Fruit fly (Drosophila melanogaster) whole organism, wandering third instar larva: Measurements from ENCODE around the gene CG12024.

Experiments
- Abd-B ChIP-seq: fragments of >200 bp; optimal IDR thresholded peaks from 2 replicates; lab custom pipeline; 2017; ENCODE audit warnings: missing biosample characterization, missing genetic modification characterization
- CG32264 ChIP-seq: fragments of 200-800 bp; sonication (Bioruptor generic); optimal IDR thresholded peaks from 2 replicates; lab custom pipeline; 2016; ENCODE audit warnings: missing biosample characterization, missing genetic modification characterization
- CG9705 ChIP-seq: fragments of 200-800 bp; sonication (Bioruptor generic); optimal IDR thresholded peaks from 2 replicates; lab custom pipeline; 2018; ENCODE audit warnings: missing biosample characterization, mild to moderate bottlenecking, missing genetic modification characterization
- CrebA ChIP-seq: fragments of 200-800 bp; sonication (Bioruptor generic); optimal IDR thresholded peaks from 2 replicates; lab custom pipeline; 2016; ENCODE audit warnings: missing biosample characterization, mild to moderate bottlenecking, missing genetic modification characterization, borderline replicate concordance
- Dfd ChIP-seq: fragments of >200 bp; optimal IDR thresholded peaks from 2 replicates; lab custom pipeline; 2017; ENCODE audit warnings: missing biosample characterization, missing genetic modification characterization
- Dif ChIP-seq: fragments of 200-275, 200-300 bp; sonication (Bioruptor generic); optimal IDR thresholded peaks from 2 replicates; lab custom pipeline; 2018; ENCODE audit warnings: missing biosample characterization, missing genetic modification characterization; ENCODE audit not compliant: partially characterized antibody
- GATAd ChIP-seq: sonication (Bioruptor generic); optimal IDR thresholded peaks from 2 replicates; lab custom pipeline; 2016; ENCODE audit warnings: missing biosample characterization, missing genetic modification characterization
- HLH106 ChIP-seq: fragments of 200-800 bp; optimal IDR thresholded peaks from 3 replicates; lab custom pipeline; 2019; ENCODE audit warnings: missing biosample characterization, mild to moderate bottlenecking, missing genetic modification characterization, moderate library complexity
- Hnf4 ChIP-seq: fragments of 200-800 bp; sonication (Bioruptor generic); optimal IDR thresholded peaks from 2 replicates; lab custom pipeline; 2016; ENCODE audit warnings: missing biosample characterization, mild to moderate bottlenecking, missing genetic modification characterization
- Hr78 ChIP-seq: fragments of >200 bp; optimal IDR thresholded peaks from 2 replicates; lab custom pipeline; 2017; ENCODE audit warnings: missing biosample characterization, missing genetic modification characterization
- Hr83 ChIP-seq: fragments of 200-300 bp; sonication (Bioruptor generic); optimal IDR thresholded peaks from 2 replicates; lab custom pipeline; 2016; ENCODE audit warnings: missing biosample characterization, mild to moderate bottlenecking, missing genetic modification characterization, moderate library complexity; ENCODE audit not compliant: poor library complexity, severe bottlenecking
- Jra ChIP-seq: sonication (Bioruptor generic); optimal IDR thresholded peaks from 2 replicates; lab custom pipeline; 2016; ENCODE audit warnings: missing biosample characterization, missing genetic modification characterization
- Mio ChIP-seq: sonication (Bioruptor generic); optimal IDR thresholded peaks from 2 replicates; lab custom pipeline; 2016; ENCODE audit warnings: missing biosample characterization, missing genetic modification characterization
- Myc ChIP-seq: fragments of >200 bp; optimal IDR thresholded peaks from 2 replicates; lab custom pipeline; 2017
- N ChIP-seq: fragments of >200 bp; optimal IDR thresholded peaks from 2 replicates; lab custom pipeline; 2018; ENCODE audit warnings: missing biosample characterization, missing external identifiers, missing genetic modification characterization
- OdsH ChIP-seq: fragments of 200-800 bp; sonication (Bioruptor generic); optimal IDR thresholded peaks from 2 replicates; lab custom pipeline; 2016; ENCODE audit warnings: missing biosample characterization, mild to moderate bottlenecking, missing genetic modification characterization
- Rel ChIP-seq, 2 experiments: fragments of 200-800 bp; sonication (Bioruptor generic) in 1 of 2; optimal IDR thresholded peaks; 2 replicates in 1 of 2; 3 replicates in 1 of 2; lab custom pipeline; 2016 to 2019; ENCODE audit warnings: mild to moderate bottlenecking in 2 of 2, missing biosample characterization in 2 of 2, missing genetic modification characterization in 2 of 2, moderate library complexity in 1 of 2
- Sp1 ChIP-seq: fragments of 200-800 bp; sonication (Bioruptor generic); optimal IDR thresholded peaks from 3 replicates; lab custom pipeline; 2019; ENCODE audit warnings: missing biosample characterization, mild to moderate bottlenecking, missing genetic modification characterization, moderate library complexity
- Vsx2 ChIP-seq: fragments of 200-300, 225-300 bp; sonication (Bioruptor generic); optimal IDR thresholded peaks from 2 replicates; lab custom pipeline; 2018; ENCODE audit warnings: missing biosample characterization, missing genetic modification characterization; ENCODE audit not compliant: partially characterized antibody
- br ChIP-seq: fragments of 200-800 bp; sonication (Bioruptor generic); optimal IDR thresholded peaks from 2 replicates; lab custom pipeline; 2016; ENCODE audit warnings: missing biosample characterization, missing genetic modification characterization
- brk ChIP-seq: fragments of 200-800 bp; sonication (Bioruptor generic); optimal IDR thresholded peaks from 2 replicates; lab custom pipeline; 2016; ENCODE audit warnings: missing biosample characterization, mild to moderate bottlenecking, missing genetic modification characterization
- dl ChIP-seq, 2 experiments: fragments of 175-275, 200-275 bp in 1 of 2; fragments of 200-275 bp in 1 of 2; sonication (Bioruptor generic); optimal IDR thresholded peaks; lab custom pipeline; 2018; ENCODE audit warnings: mild to moderate bottlenecking in 2 of 2, missing biosample characterization in 2 of 2, missing genetic modification characterization in 2 of 2, moderate library complexity in 2 of 2; ENCODE audit not compliant: partially characterized antibody in 2 of 2, insufficient read depth in 1 of 2
- dmrt93B ChIP-seq: fragments of 200-800 bp; sonication (Bioruptor generic); optimal IDR thresholded peaks from 2 replicates; lab custom pipeline; 2018; ENCODE audit warnings: missing biosample characterization, mild to moderate bottlenecking, missing genetic modification characterization
- dsf ChIP-seq: sonication (Bioruptor generic); optimal IDR thresholded peaks from 2 replicates; lab custom pipeline; 2016; ENCODE audit warnings: missing biosample characterization, missing genetic modification characterization, borderline replicate concordance
- ey ChIP-seq: fragments of 200-800 bp; sonication (Bioruptor generic); optimal IDR thresholded peaks from 2 replicates; lab custom pipeline; 2016; ENCODE audit warnings: missing biosample characterization, missing genetic modification characterization
- foxo ChIP-seq, 2 experiments: fragments of 200-800 bp; sonication (Bioruptor generic); optimal IDR thresholded peaks; 2 replicates in 1 of 2; 3 replicates in 1 of 2; lab custom pipeline; 2016 to 2017; ENCODE audit warnings: missing biosample characterization in 2 of 2, missing genetic modification characterization in 2 of 2
- fru ChIP-seq: fragments of 200-800 bp; sonication (Bioruptor generic); optimal IDR thresholded peaks from 3 replicates; lab custom pipeline; 2016; ENCODE audit warnings: missing biosample characterization, mild to moderate bottlenecking, missing genetic modification characterization
- h ChIP-seq: fragments of 200-800 bp; sonication (Bioruptor generic); optimal IDR thresholded peaks from 3 replicates; lab custom pipeline; 2016; ENCODE audit warnings: missing biosample characterization, mild to moderate bottlenecking, missing genetic modification characterization
- jim ChIP-seq: fragments of 175-275, 200-325 bp; sonication (Bioruptor generic); optimal IDR thresholded peaks from 2 replicates; lab custom pipeline; 2016; ENCODE audit warnings: missing biosample characterization, mild to moderate bottlenecking, missing genetic modification characterization
- lola ChIP-seq: fragments of >200 bp; optimal IDR thresholded peaks from 2 replicates; lab custom pipeline; 2017; ENCODE audit warnings: missing biosample characterization, missing genetic modification characterization
- pan ChIP-seq: fragments of >200 bp; optimal IDR thresholded peaks from 2 replicates; lab custom pipeline; 2017
- psq ChIP-seq: fragments of 200-800 bp; sonication (Bioruptor generic); optimal IDR thresholded peaks from 3 replicates; lab custom pipeline; 2017; ENCODE audit warnings: missing biosample characterization, mild to moderate bottlenecking, missing genetic modification characterization, moderate library complexity
- rgr ChIP-seq: fragments of 200-800 bp; sonication (Bioruptor generic); optimal IDR thresholded peaks from 3 replicates; lab custom pipeline; 2016; ENCODE audit warnings: missing biosample characterization, mild to moderate bottlenecking, missing genetic modification characterization
- sage ChIP-seq: fragments of 200-800 bp; sonication (Bioruptor generic); optimal IDR thresholded peaks from 2 replicates; lab custom pipeline; 2016; ENCODE audit warnings: missing biosample characterization, mild to moderate bottlenecking, missing genetic modification characterization
- sv ChIP-seq: fragments of 200-800 bp; sonication (Bioruptor generic); optimal IDR thresholded peaks from 3 replicates; lab custom pipeline; 2016; ENCODE audit warnings: missing biosample characterization, missing genetic modification characterization
- tai ChIP-seq: sonication (Bioruptor generic); optimal IDR thresholded peaks from 2 replicates; lab custom pipeline; 2016; ENCODE audit warnings: missing biosample characterization, missing genetic modification characterization
- usp ChIP-seq: fragments of >200 bp; optimal IDR thresholded peaks from 2 replicates; lab custom pipeline; 2017; ENCODE audit warnings: missing biosample characterization, missing genetic modification characterization
- woc ChIP-seq: sonication (Bioruptor generic); optimal IDR thresholded peaks from 2 replicates; lab custom pipeline; 2016; ENCODE audit warnings: missing biosample characterization, mild to moderate bottlenecking, missing genetic modification characterization

Gene CG12024

DNA sequence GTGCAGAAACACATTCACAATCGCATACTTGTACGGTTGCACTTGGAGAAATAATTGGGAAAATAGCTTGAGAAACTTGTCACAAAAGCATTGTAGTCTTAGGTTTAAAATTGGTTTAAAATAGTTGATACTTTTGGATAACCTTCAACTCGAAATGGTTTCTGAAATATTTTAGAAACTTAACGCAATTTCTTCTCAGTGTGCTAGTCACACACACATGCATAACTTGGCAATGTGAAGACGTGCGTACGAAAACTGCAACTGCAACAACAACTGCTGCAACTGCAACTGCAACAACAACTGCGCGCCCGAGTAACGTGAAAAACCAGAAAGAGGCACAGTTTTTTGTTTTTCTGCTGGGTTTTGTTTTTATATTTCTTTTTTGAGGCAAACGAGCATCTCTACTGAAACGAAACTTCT lies 29.2 kb downstream of the CG12024 start:
- TF ChIP-seq OdsH = peak; percentile 85
- TF ChIP-seq N (GFP tag; lab: Kevin White, UChicago) = no peak
- peak; percentile 88 for TF ChIP-seq rgr (GFP tag; lab: Kevin White, UChicago)
- TF ChIP-seq tai (GFP tag; lab: Kevin White, UChicago) = peak; percentile 79
- no peak for TF ChIP-seq Hr78 (GFP tag; lab: Kevin White, UChicago)
- no peak for TF ChIP-seq dl (GFP tag; optimal IDR thresholded peaks at IDR 0.05; lab: Kevin White, UChicago; ENCODE audit: insufficient read depth in 1 of 2, partially characterized antibody in 2 of 2)
- TF ChIP-seq CG32264 = peak; percentile 85
- no peak for TF ChIP-seq jim (GFP tag; lab: Kevin White, UChicago)
- peak; percentile 69 for TF ChIP-seq woc (GFP tag; lab: Kevin White, UChicago)
- peak; percentile 52 for TF ChIP-seq dsf (GFP tag; lab: Kevin White, UChicago)
- no peak for TF ChIP-seq Dfd (GFP tag; lab: Kevin White, UChicago)
- TF ChIP-seq foxo (GFP tag; optimal IDR thresholded peaks at IDR 0.05; lab: Kevin White, UChicago) = peak; percentile 69 to 90
- peak; percentile 98 for TF ChIP-seq h
- no peak for TF ChIP-seq GATAd (GFP tag; lab: Kevin White, UChicago)
- peak; percentile 59 for TF ChIP-seq CG9705 (GFP tag; lab: Kevin White, UChicago)
- TF ChIP-seq brk (GFP tag; lab: Kevin White, UChicago) = peak; percentile 46
- TF ChIP-seq Hnf4 (GFP tag; lab: Kevin White, UChicago) = peak; percentile 74
- no peak for TF ChIP-seq Mio (GFP tag; lab: Kevin White, UChicago)
- peak; percentile 80 for TF ChIP-seq psq
- no peak for TF ChIP-seq lola (GFP tag; lab: Kevin White, UChicago)
- TF ChIP-seq sage (GFP tag; lab: Kevin White, UChicago) = peak; percentile 83
- TF ChIP-seq Abd-B (GFP tag; lab: Kevin White, UChicago) = no peak
- peak; percentile 78 for TF ChIP-seq Hr83 (GFP tag; lab: Kevin White, UChicago)
- peak; percentile 86 for TF ChIP-seq br (GFP tag; lab: Kevin White, UChicago)
- peak; percentile 54 for TF ChIP-seq Rel (GFP tag; optimal IDR thresholded peaks at IDR 0.05; lab: Kevin White, UChicago)
- TF ChIP-seq Rel (tag; optimal IDR thresholded peaks at IDR 0.05; lab: Kevin White, UChicago) = peak; percentile 60
- peak; percentile 50 for TF ChIP-seq sv
- no peak for TF ChIP-seq pan (lab: Kevin White, UChicago)
- peak; percentile 74 for TF ChIP-seq Jra
- TF ChIP-seq HLH106 (tag; lab: Kevin White, UChicago) = peak; percentile 95
- peak; percentile 33 for TF ChIP-seq CrebA (GFP tag; lab: Kevin White, UChicago)
- peak; percentile 90 for TF ChIP-seq fru (GFP tag; lab: Kevin White, UChicago)
- no peak for TF ChIP-seq Myc
- no peak for TF ChIP-seq Dif
- peak; percentile 75 for TF ChIP-seq dmrt93B (GFP tag; lab: Kevin White, UChicago)
- peak; percentile 87 for TF ChIP-seq Sp1 (GFP tag; lab: Kevin White, UChicago)
- TF ChIP-seq Vsx2 (GFP tag; lab: Kevin White, UChicago) = no peak
- no peak for TF ChIP-seq usp (GFP tag; lab: Kevin White, UChicago)
- peak; percentile 84 for TF ChIP-seq ey (GFP tag; lab: Kevin White, UChicago)
- TF ChIP-seq, all 38 proteins: peak for 24

DNA sequence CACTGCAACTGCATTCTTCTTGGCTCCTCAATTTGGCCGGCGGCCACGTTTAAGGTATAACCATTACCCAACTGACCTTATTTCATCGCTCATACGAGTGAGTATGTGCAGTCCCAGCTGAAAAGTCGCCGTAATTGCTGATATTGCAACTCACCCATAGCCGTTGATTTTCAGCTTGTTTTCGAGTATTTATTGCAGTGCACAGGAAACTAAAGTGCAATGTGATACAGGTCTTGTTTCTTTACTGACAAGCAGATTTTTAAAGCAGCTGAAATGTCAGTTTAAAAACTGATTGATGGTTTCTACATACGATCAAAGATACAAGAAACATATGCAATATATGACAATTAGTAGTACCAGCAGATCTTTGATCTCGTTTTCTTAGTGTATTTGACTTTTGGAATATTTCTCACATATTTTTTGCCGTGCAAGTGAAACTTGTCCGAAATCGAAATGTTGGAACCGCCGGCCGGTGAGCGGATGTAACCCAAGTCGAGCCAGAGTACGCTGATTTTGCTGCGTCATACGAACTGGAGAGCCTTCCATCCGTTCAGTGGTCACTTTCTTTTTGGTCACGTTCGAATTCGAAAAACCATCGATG lies 31.1 kb downstream of the CG12024 start:
- TF ChIP-seq rgr (GFP tag; lab: Kevin White, UChicago) = no peak
- no peak for TF ChIP-seq Rel (GFP tag; optimal IDR thresholded peaks at IDR 0.05; lab: Kevin White, UChicago)
- TF ChIP-seq Rel (tag; optimal IDR thresholded peaks at IDR 0.05; lab: Kevin White, UChicago) = no peak
- no peak for TF ChIP-seq GATAd (GFP tag; lab: Kevin White, UChicago)
- no peak for TF ChIP-seq fru (GFP tag; lab: Kevin White, UChicago)
- no peak for TF ChIP-seq CrebA (GFP tag; lab: Kevin White, UChicago)
- no peak for TF ChIP-seq CG9705 (GFP tag; lab: Kevin White, UChicago)
- TF ChIP-seq Hnf4 (GFP tag; lab: Kevin White, UChicago) = no peak
- no peak for TF ChIP-seq psq
